Worm (Caenorhabditis elegans) whole organism, young adult: ENCODE data around the gene hda-4.
A peak's percentile ranks its signal among the peaks of the same experiment; 100 is the strongest.

Experiments
- B0019.2 ChIP-seq: fragments of 200-800 bp; sonication (Bioruptor generic); conservative IDR thresholded peaks from 2 replicates; pipeline ENCODE4 v1.3.6; 2022; ENCODE audit warnings: missing genetic modification reagents, missing genetic modification characterization, missing compliant biosample characterization
- D2030.7 ChIP-seq: fragments of 200-800 bp; sonication (Bioruptor generic); IDR thresholded peaks from 2 replicates; pipeline ENCODE4 v1.3.6; 2022; ENCODE audit warnings: missing genetic modification reagents, missing genetic modification characterization, missing compliant biosample characterization
- F10E7.11 ChIP-seq: sonication (generic microtip); optimal IDR thresholded peaks from 2 replicates; lab custom pipeline; 2017; ENCODE audit warnings: mild to moderate bottlenecking, missing genetic modification characterization, moderate library complexity, missing compliant biosample characterization
- F22D6.2 ChIP-seq: sonication (generic microtip); optimal IDR thresholded peaks from 2 replicates; lab custom pipeline; 2016; ENCODE audit warnings: mild to moderate bottlenecking, missing genetic modification characterization, missing compliant biosample characterization
- F39B2.1 ChIP-seq: fragments of 200-800 bp; sonication (Bioruptor generic); IDR thresholded peaks from 2 replicates; pipeline ENCODE4 v1.3.6; 2022; ENCODE audit warnings: missing genetic modification reagents, missing genetic modification characterization, missing compliant biosample characterization
- F57A8.1 ChIP-seq: fragments of 200-800 bp; sonication (Bioruptor generic); optimal IDR thresholded peaks from 2 replicates; lab custom pipeline; 2018; ENCODE audit warnings: mild to moderate bottlenecking, missing genetic modification characterization, moderate library complexity, missing compliant biosample characterization
- F57C9.4 ChIP-seq: sonication (generic microtip); optimal IDR thresholded peaks from 2 replicates; lab custom pipeline; 2017; ENCODE audit warnings: mild to moderate bottlenecking, missing genetic modification characterization, missing compliant biosample characterization
- K11D2.4 ChIP-seq: fragments of 200-800 bp; sonication (Bioruptor generic); IDR thresholded peaks from 2 replicates; pipeline ENCODE4 v1.3.6; 2022; ENCODE audit warnings: missing genetic modification reagents, missing genetic modification characterization, missing compliant biosample characterization
- Y53G8AR.9 ChIP-seq: fragments of 200-800 bp; sonication (Bioruptor generic); conservative IDR thresholded peaks from 2 replicates; pipeline ENCODE4 v1.3.6; 2022; ENCODE audit warnings: missing genetic modification reagents, missing genetic modification characterization, missing compliant biosample characterization
- Y56A3A.18 ChIP-seq: fragments of 200-800 bp; sonication (Bioruptor generic); IDR thresholded peaks from 2 replicates; pipeline ENCODE4 v1.3.6; 2022; ENCODE audit warnings: missing genetic modification reagents, missing genetic modification characterization, missing compliant biosample characterization
- Y67H2A.10 ChIP-seq: fragments of 200-800 bp; sonication (Bioruptor generic); conservative IDR thresholded peaks from 2 replicates; pipeline ENCODE4 v1.3.6; 2022; ENCODE audit warnings: missing genetic modification reagents, missing genetic modification characterization, missing compliant biosample characterization
- Y79H2A.3 ChIP-seq: fragments of 200-800 bp; sonication (Bioruptor generic); conservative IDR thresholded peaks from 2 replicates; pipeline ENCODE4 v1.3.6; 2022; ENCODE audit warnings: missing genetic modification reagents, missing genetic modification characterization, missing compliant biosample characterization
- Y95B8A.8 ChIP-seq: fragments of 200-800 bp; sonication (Bioruptor generic); IDR thresholded peaks from 2 replicates; pipeline ENCODE4 v1.3.6; 2022; ENCODE audit warnings: missing genetic modification reagents, missing genetic modification characterization, missing compliant biosample characterization
- ZK185.1 ChIP-seq: sonication (generic microtip); optimal IDR thresholded peaks from 2 replicates; lab custom pipeline; 2016; ENCODE audit warnings: mild to moderate bottlenecking, missing genetic modification characterization, missing compliant biosample characterization; ENCODE audit not compliant: poor library complexity, severe bottlenecking
- atf-7 ChIP-seq: sonication (generic microtip); optimal IDR thresholded peaks from 2 replicates; lab custom pipeline; 2017; ENCODE audit warnings: mild to moderate bottlenecking, missing genetic modification characterization, missing compliant biosample characterization
- attf-5 ChIP-seq: fragments of 200-800 bp; sonication (Bioruptor generic); optimal IDR thresholded peaks from 2 replicates; lab custom pipeline; 2018; ENCODE audit warnings: mild to moderate bottlenecking, missing genetic modification characterization, missing compliant biosample characterization
- attf-6 ChIP-seq: fragments of 200-800 bp; sonication (Bioruptor generic); IDR thresholded peaks from 2 replicates; pipeline ENCODE4 v1.3.6; 2022; ENCODE audit warnings: missing genetic modification reagents, missing genetic modification characterization, missing compliant biosample characterization
- cebp-2 ChIP-seq: fragments of 200-800 bp; sonication (Bioruptor generic); IDR thresholded peaks from 2 replicates; pipeline ENCODE4 v1.3.6; 2022; ENCODE audit warnings: missing genetic modification characterization, missing compliant biosample characterization
- ceh-79 ChIP-seq: sonication (generic microtip); optimal IDR thresholded peaks from 2 replicates; lab custom pipeline; 2017; ENCODE audit warnings: mild to moderate bottlenecking, missing genetic modification characterization, missing compliant biosample characterization
- chd-7 ChIP-seq: sonication (generic microtip); optimal IDR thresholded peaks from 2 replicates; lab custom pipeline; 2016; ENCODE audit warnings: mild to moderate bottlenecking, missing genetic modification characterization, moderate library complexity, missing compliant biosample characterization
- dox-1 ChIP-seq: fragments of 200-800 bp; sonication (Bioruptor generic); IDR thresholded peaks from 2 replicates; pipeline ENCODE4 v1.3.6; 2022; ENCODE audit warnings: missing genetic modification reagents, missing genetic modification characterization, missing compliant biosample characterization
- dpff-1 ChIP-seq: sonication (generic microtip); optimal IDR thresholded peaks from 2 replicates; lab custom pipeline; 2017; ENCODE audit warnings: mild to moderate bottlenecking, missing genetic modification characterization, missing compliant biosample characterization
- dpl-1 ChIP-seq: fragments of 150-350 bp; optimal IDR thresholded peaks from 2 replicates; lab custom pipeline; 2014; ENCODE audit warnings: missing biosample characterization, missing genetic modification reagents, missing genetic modification characterization
- efl-1 ChIP-seq: fragments of 150-350 bp; optimal IDR thresholded peaks from 2 replicates; lab custom pipeline; 2014; ENCODE audit warnings: missing biosample characterization, missing genetic modification reagents, missing genetic modification characterization
- egrh-3 ChIP-seq: fragments of 200-800 bp; sonication (Bioruptor generic); IDR thresholded peaks from 2 replicates; pipeline ENCODE4 v1.3.6; 2022; ENCODE audit warnings: missing genetic modification reagents, missing genetic modification characterization, missing compliant biosample characterization
- gei-17 ChIP-seq: fragments of 200-800 bp; sonication (Bioruptor generic); optimal IDR thresholded peaks from 2 replicates; lab custom pipeline; 2018; ENCODE audit warnings: mild to moderate bottlenecking, missing genetic modification characterization, missing compliant biosample characterization
- him-1 ChIP-seq: sonication (generic microtip); optimal IDR thresholded peaks from 2 replicates; lab custom pipeline; 2016; ENCODE audit warnings: missing genotype, missing genetic modification reagents, missing genetic modification characterization, missing compliant biosample characterization
- hmg-1.2 ChIP-seq: fragments of 200-800 bp; sonication (Bioruptor generic); IDR thresholded peaks from 2 replicates; pipeline ENCODE4 v1.3.6; 2022; ENCODE audit warnings: missing genetic modification reagents, missing genetic modification characterization, missing compliant biosample characterization
- hsf-1 ChIP-seq: fragments of 200-800 bp; sonication (Bioruptor generic); IDR thresholded peaks from 2 replicates; pipeline ENCODE4 v1.3.6; 2022; ENCODE audit warnings: missing genetic modification reagents, missing genetic modification characterization, missing compliant biosample characterization
- let-526 ChIP-seq: fragments of 200-800 bp; sonication (Bioruptor generic); IDR thresholded peaks from 2 replicates; pipeline ENCODE4 v1.3.6; 2022; ENCODE audit warnings: missing genetic modification reagents, missing genetic modification characterization, missing compliant biosample characterization
- lin-40 ChIP-seq: sonication (generic microtip); optimal IDR thresholded peaks from 2 replicates; lab custom pipeline; 2016; ENCODE audit warnings: missing genetic modification characterization, mild to moderate bottlenecking, missing compliant biosample characterization, missing genotype, missing genetic modification reagents
- lir-1 ChIP-seq: fragments of 200-800 bp; sonication (Bioruptor generic); conservative IDR thresholded peaks from 2 replicates; pipeline ENCODE4 v1.3.6; 2022; ENCODE audit warnings: missing genetic modification reagents, missing genetic modification characterization, missing compliant biosample characterization
- lsl-1 ChIP-seq: fragments of 200-800 bp; sonication (Bioruptor generic); optimal IDR thresholded peaks from 2 replicates; lab custom pipeline; 2018; ENCODE audit warnings: mild to moderate bottlenecking, missing genetic modification characterization, moderate library complexity, missing compliant biosample characterization
- lsy-27 ChIP-seq: sonication (generic microtip); optimal IDR thresholded peaks from 2 replicates; lab custom pipeline; 2017; ENCODE audit warnings: missing genetic modification characterization, mild to moderate bottlenecking, missing compliant biosample characterization, antibody characterized with exemption, missing genotype, borderline replicate concordance; ENCODE audit not compliant: insufficient read depth
- madf-10 ChIP-seq: sonication (generic microtip); optimal IDR thresholded peaks from 2 replicates; lab custom pipeline; 2016; ENCODE audit warnings: mild to moderate bottlenecking, missing genetic modification characterization, missing compliant biosample characterization
- madf-3 ChIP-seq: fragments of 200-800 bp; sonication (Bioruptor generic); IDR thresholded peaks from 2 replicates; pipeline ENCODE4 v1.3.6; 2022; ENCODE audit warnings: missing genetic modification reagents, missing genetic modification characterization, missing compliant biosample characterization
- nfya-1 ChIP-seq: sonication (generic microtip); optimal IDR thresholded peaks from 2 replicates; lab custom pipeline; 2017; ENCODE audit warnings: antibody characterized with exemption, missing compliant biosample characterization, missing genetic modification characterization, borderline replicate concordance; ENCODE audit not compliant: insufficient read depth
- nhr-27 ChIP-seq: fragments of 200-800 bp; sonication (Bioruptor generic); optimal IDR thresholded peaks from 2 replicates; lab custom pipeline; 2018; ENCODE audit warnings: mild to moderate bottlenecking, missing genetic modification characterization, moderate library complexity, missing compliant biosample characterization
- pha-4 ChIP-seq: fragments of 150-350 bp; sonication (generic microtip); optimal IDR thresholded peaks from 2 replicates; lab custom pipeline; 2014; ENCODE audit warnings: missing biosample characterization, missing genetic modification reagents, missing genetic modification characterization
- rec-8 ChIP-seq, 2 experiments: sonication (generic microtip); optimal IDR thresholded peaks; 2 replicates each; lab custom pipeline; 2016; ENCODE audit warnings: mild to moderate bottlenecking in 2 of 2, missing genetic modification characterization in 2 of 2, missing genetic modification reagents in 2 of 2, missing genotype in 2 of 2, missing biosample characterization in 1 of 2, missing compliant biosample characterization in 1 of 2, moderate library complexity in 1 of 2
- sea-2 ChIP-seq: fragments of 200-800 bp; sonication (Bioruptor generic); IDR thresholded peaks from 2 replicates; pipeline ENCODE4 v1.3.6; 2022; ENCODE audit warnings: missing genetic modification characterization, missing compliant biosample characterization
- snpc-1.3 ChIP-seq: sonication (generic microtip); optimal IDR thresholded peaks from 2 replicates; lab custom pipeline; 2017; ENCODE audit warnings: missing genetic modification characterization, mild to moderate bottlenecking, missing compliant biosample characterization, antibody characterized with exemption, moderate library complexity, missing genotype, missing genetic modification reagents; ENCODE audit not compliant: insufficient read depth
- tlf-1 ChIP-seq: fragments of 200-800 bp; sonication (Bioruptor generic); optimal IDR thresholded peaks from 2 replicates; lab custom pipeline; 2018; ENCODE audit warnings: mild to moderate bottlenecking, missing genetic modification characterization, missing compliant biosample characterization
- unc-62 ChIP-seq: fragments of 150-350 bp; optimal IDR thresholded peaks from 2 replicates; lab custom pipeline; 2014; ENCODE audit warnings: missing biosample characterization, missing genetic modification reagents, missing genetic modification characterization
- ztf-18 ChIP-seq: sonication (generic microtip); optimal IDR thresholded peaks from 2 replicates; lab custom pipeline; 2016; ENCODE audit warnings: missing genotype, mild to moderate bottlenecking, missing genetic modification characterization, missing compliant biosample characterization
- ztf-25 ChIP-seq: fragments of 200-800 bp; sonication (Bioruptor generic); IDR thresholded peaks from 2 replicates; pipeline ENCODE4 v1.3.6; 2022; ENCODE audit warnings: missing genetic modification reagents, missing genetic modification characterization, missing compliant biosample characterization
- ztf-26 ChIP-seq: sonication (generic microtip); optimal IDR thresholded peaks from 2 replicates; lab custom pipeline; 2017; ENCODE audit warnings: missing genetic modification characterization, missing compliant biosample characterization
- ztf-28 ChIP-seq: fragments of 200-800 bp; sonication (Bioruptor generic); IDR thresholded peaks from 2 replicates; pipeline ENCODE4 v1.3.6; 2022; ENCODE audit warnings: missing genetic modification reagents, missing genetic modification characterization, missing compliant biosample characterization
- ztf-3 ChIP-seq: fragments of 200-800 bp; sonication (Bioruptor generic); optimal IDR thresholded peaks from 2 replicates; lab custom pipeline; 2018; ENCODE audit warnings: mild to moderate bottlenecking, missing genetic modification characterization, missing compliant biosample characterization

The hda-4 gene

ce11 chrX:16721930-16722329 is 7.4 kb upstream of the hda-4 start (continued):
- no peak for TF ChIP-seq unc-62 (GFP tag; lab: Kevin White, UChicago)
- no peak for TF ChIP-seq Y67H2A.10 (GFP tag; lab: Robert Waterston, UW)
- TF ChIP-seq efl-1 (GFP tag; lab: Kevin White, UChicago) = no peak
- no peak for TF ChIP-seq B0019.2 (GFP tag; lab: Robert Waterston, UW)
- no peak for TF ChIP-seq Y79H2A.3 (GFP tag; lab: Robert Waterston, UW)
- TF ChIP-seq Y56A3A.18 (GFP tag; lab: Robert Waterston, UW) = no peak
- TF ChIP-seq egrh-3 (GFP tag; lab: Robert Waterston, UW) = no peak
- TF ChIP-seq lin-40 (tag; lab: Kevin White, UChicago) = no peak
- no peak for TF ChIP-seq F39B2.1 (GFP tag; lab: Robert Waterston, UW)
- no peak for TF ChIP-seq ceh-79 (tag; lab: Kevin White, UChicago)
- no peak for TF ChIP-seq tlf-1
- peak; percentile 90 for TF ChIP-seq snpc-1.3
- TF ChIP-seq hsf-1 = no peak
- TF ChIP-seq rec-8 (tag; optimal IDR thresholded peaks at IDR 0.05; lab: Kevin White, UChicago) = no peak
- TF ChIP-seq gei-17 (GFP tag; lab: Kevin White, UChicago) = no peak
- no peak for TF ChIP-seq lsy-27 (tag; lab: Kevin White, UChicago)
- TF ChIP-seq lir-1 = no peak
- no peak for TF ChIP-seq chd-7
- TF ChIP-seq Y53G8AR.9 (GFP tag; lab: Robert Waterston, UW) = 0 out of 2 replicates have a peak, but pooled peaks have one; percentile 55
- no peak for TF ChIP-seq madf-10 (tag; lab: Kevin White, UChicago)
- no peak for TF ChIP-seq ztf-28 (GFP tag; lab: Robert Waterston, UW)
- TF ChIP-seq D2030.7 (GFP tag; lab: Robert Waterston, UW) = peak; percentile 67
- no peak for TF ChIP-seq dpl-1
- no peak for TF ChIP-seq nfya-1 (tag; lab: Kevin White, UChicago)
- TF ChIP-seq K11D2.4 = no peak
- TF ChIP-seq ztf-25 (GFP tag; lab: Robert Waterston, UW) = no peak
- TF ChIP-seq let-526 (GFP tag; lab: Robert Waterston, UW) = no peak
- TF ChIP-seq attf-6 = no peak
- TF ChIP-seq dpff-1 = no peak
- TF ChIP-seq ztf-26 = no peak
- TF ChIP-seq F22D6.2 (tag; lab: Kevin White, UChicago) = no peak
- no peak for TF ChIP-seq pha-4 (tag; lab: Kevin White, UChicago)
- TF ChIP-seq F57C9.4 (tag; lab: Kevin White, UChicago) = no peak
- peak; percentile 69 for TF ChIP-seq him-1 (tag; lab: Kevin White, UChicago)
- no peak for TF ChIP-seq dox-1 (GFP tag; lab: Robert Waterston, UW)
- no peak for TF ChIP-seq attf-5
- TF ChIP-seq F10E7.11 = no peak
- TF ChIP-seq nhr-27 (tag; lab: Kevin White, UChicago) = no peak
- TF ChIP-seq madf-3 (GFP tag; lab: Robert Waterston, UW) = no peak
- peak; percentile 38; the same call in 1 of the 2 replicates for TF ChIP-seq hmg-1.2 (GFP tag; lab: Robert Waterston, UW)
- TF ChIP-seq atf-7 = no peak
- no peak for TF ChIP-seq ZK185.1 (tag; lab: Kevin White, UChicago)
- no peak for TF ChIP-seq F57A8.1
- no peak for TF ChIP-seq Y95B8A.8 (GFP tag; lab: Robert Waterston, UW)
- no peak for TF ChIP-seq ztf-3 (GFP tag; lab: Kevin White, UChicago)
- TF ChIP-seq sea-2 (GFP tag; lab: Robert Waterston, UW) = no peak
- no peak for TF ChIP-seq lsl-1 (GFP tag; lab: Kevin White, UChicago)
- no peak for TF ChIP-seq ztf-18 (tag; lab: Kevin White, UChicago)
- no peak for TF ChIP-seq cebp-2 (GFP tag; lab: Robert Waterston, UW)
